Worm (Caenorhabditis elegans): ENCODE measurements around the gene F09E5.14.
A peak's percentile ranks its signal among the peaks of the same experiment; 100 is the strongest.

DNA sequence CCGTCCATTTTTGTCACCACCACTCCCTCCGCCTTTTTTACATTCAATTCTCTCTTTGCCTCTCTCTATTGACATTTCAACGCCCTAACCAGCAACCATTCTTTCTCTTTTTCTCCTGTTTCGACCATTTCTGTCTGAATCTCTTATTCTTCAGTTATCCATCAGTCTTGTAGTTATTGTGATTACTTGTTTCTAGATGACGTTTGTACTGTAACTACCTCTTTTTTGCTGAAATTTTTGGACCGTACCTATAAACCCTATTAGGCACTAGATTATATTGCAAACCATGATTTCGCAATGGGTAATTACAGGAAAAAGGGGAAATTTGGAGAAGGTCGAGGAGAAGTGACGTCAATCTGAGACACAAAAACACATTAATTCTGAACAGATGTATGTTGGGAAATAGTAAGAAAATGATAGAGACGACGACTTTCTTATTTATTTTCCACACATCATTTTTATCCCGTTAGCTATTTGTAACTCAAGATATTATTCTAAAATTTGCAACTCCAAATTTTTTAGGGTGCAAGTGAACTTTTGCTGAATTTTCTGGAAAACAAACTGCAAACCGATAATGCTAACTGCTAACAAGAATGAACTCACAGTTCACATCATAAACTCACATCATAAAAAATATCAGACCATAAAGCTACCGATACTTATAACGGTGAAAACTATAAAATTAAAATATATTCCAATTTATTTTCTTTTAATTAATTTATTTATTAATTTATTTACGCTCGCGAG, 24.3 kb downstream of the F09E5.14 start:
- TF ChIP-seq pha-4 (tag; optimal IDR thresholded peaks at IDR 0.05) (peak; percentile 6), ces-1 (GFP tag; optimal IDR thresholded peaks at IDR 0.05) (no peak), nhr-28 (tag; optimal IDR thresholded peaks at IDR 0.05) (no peak), nhr-2 (tag; optimal IDR thresholded peaks at IDR 0.05) (no peak), unc-62 (GFP tag; optimal IDR thresholded peaks at IDR 0.05) (no peak), nhr-12 (tag; optimal IDR thresholded peaks at IDR 0.05) (no peak), unc-39 (tag; optimal IDR thresholded peaks at IDR 0.05) (no peak), nhr-237 (tag; optimal IDR thresholded peaks at IDR 0.05) (no peak), elt-1 (tag; optimal IDR thresholded peaks at IDR 0.05; ENCODE audit: borderline replicate concordance, insufficient read depth) (no peak), nhr-76 (tag; optimal IDR thresholded peaks at IDR 0.05) (no peak)

Measured in whole organism, mixed stage, embryonic.